Fruit fly (Drosophila melanogaster) whole organism, wandering third instar larva: ENCODE measurements around the gene CG31528.

Experiments used
- Abd-B ChIP-seq: fragments of >200 bp; optimal IDR thresholded peaks from 2 replicates; lab custom pipeline; 2017; ENCODE audit warnings: missing biosample characterization, missing genetic modification characterization
- CG32264 ChIP-seq: fragments of 200-800 bp; sonication (Bioruptor generic); optimal IDR thresholded peaks from 2 replicates; lab custom pipeline; 2016; ENCODE audit warnings: missing biosample characterization, missing genetic modification characterization
- CG9705 ChIP-seq: fragments of 200-800 bp; sonication (Bioruptor generic); optimal IDR thresholded peaks from 2 replicates; lab custom pipeline; 2018; ENCODE audit warnings: missing biosample characterization, mild to moderate bottlenecking, missing genetic modification characterization
- CrebA ChIP-seq: fragments of 200-800 bp; sonication (Bioruptor generic); optimal IDR thresholded peaks from 2 replicates; lab custom pipeline; 2016; ENCODE audit warnings: missing biosample characterization, mild to moderate bottlenecking, missing genetic modification characterization, borderline replicate concordance
- Dfd ChIP-seq: fragments of >200 bp; optimal IDR thresholded peaks from 2 replicates; lab custom pipeline; 2017; ENCODE audit warnings: missing biosample characterization, missing genetic modification characterization
- Dif ChIP-seq: fragments of 200-275, 200-300 bp; sonication (Bioruptor generic); optimal IDR thresholded peaks from 2 replicates; lab custom pipeline; 2018; ENCODE audit warnings: missing biosample characterization, missing genetic modification characterization; ENCODE audit not compliant: partially characterized antibody
- HLH106 ChIP-seq: fragments of 200-800 bp; optimal IDR thresholded peaks from 3 replicates; lab custom pipeline; 2019; ENCODE audit warnings: missing biosample characterization, mild to moderate bottlenecking, missing genetic modification characterization, moderate library complexity
- Hnf4 ChIP-seq: fragments of 200-800 bp; sonication (Bioruptor generic); optimal IDR thresholded peaks from 2 replicates; lab custom pipeline; 2016; ENCODE audit warnings: missing biosample characterization, mild to moderate bottlenecking, missing genetic modification characterization
- Hr78 ChIP-seq: fragments of >200 bp; optimal IDR thresholded peaks from 2 replicates; lab custom pipeline; 2017; ENCODE audit warnings: missing biosample characterization, missing genetic modification characterization
- Hr83 ChIP-seq: fragments of 200-300 bp; sonication (Bioruptor generic); optimal IDR thresholded peaks from 2 replicates; lab custom pipeline; 2016; ENCODE audit warnings: missing biosample characterization, mild to moderate bottlenecking, missing genetic modification characterization, moderate library complexity; ENCODE audit not compliant: poor library complexity, severe bottlenecking
- Jra ChIP-seq: sonication (Bioruptor generic); optimal IDR thresholded peaks from 2 replicates; lab custom pipeline; 2016; ENCODE audit warnings: missing biosample characterization, missing genetic modification characterization
- Mio ChIP-seq: sonication (Bioruptor generic); optimal IDR thresholded peaks from 2 replicates; lab custom pipeline; 2016; ENCODE audit warnings: missing biosample characterization, missing genetic modification characterization
- Myc ChIP-seq: fragments of >200 bp; optimal IDR thresholded peaks from 2 replicates; lab custom pipeline; 2017
- N ChIP-seq: fragments of >200 bp; optimal IDR thresholded peaks from 2 replicates; lab custom pipeline; 2018; ENCODE audit warnings: missing biosample characterization, missing external identifiers, missing genetic modification characterization
- OdsH ChIP-seq: fragments of 200-800 bp; sonication (Bioruptor generic); optimal IDR thresholded peaks from 2 replicates; lab custom pipeline; 2016; ENCODE audit warnings: missing biosample characterization, mild to moderate bottlenecking, missing genetic modification characterization
- Rel ChIP-seq, 2 experiments: fragments of 200-800 bp; sonication (Bioruptor generic) in 1 of 2; optimal IDR thresholded peaks; 2 replicates in 1 of 2; 3 replicates in 1 of 2; lab custom pipeline; 2016 to 2019; ENCODE audit warnings: mild to moderate bottlenecking in 2 of 2, missing biosample characterization in 2 of 2, missing genetic modification characterization in 2 of 2, moderate library complexity in 1 of 2
- Sp1 ChIP-seq: fragments of 200-800 bp; sonication (Bioruptor generic); optimal IDR thresholded peaks from 3 replicates; lab custom pipeline; 2019; ENCODE audit warnings: missing biosample characterization, mild to moderate bottlenecking, missing genetic modification characterization, moderate library complexity
- Vsx2 ChIP-seq: fragments of 200-300, 225-300 bp; sonication (Bioruptor generic); optimal IDR thresholded peaks from 2 replicates; lab custom pipeline; 2018; ENCODE audit warnings: missing biosample characterization, missing genetic modification characterization; ENCODE audit not compliant: partially characterized antibody
- br ChIP-seq: fragments of 200-800 bp; sonication (Bioruptor generic); optimal IDR thresholded peaks from 2 replicates; lab custom pipeline; 2016; ENCODE audit warnings: missing biosample characterization, missing genetic modification characterization
- brk ChIP-seq: fragments of 200-800 bp; sonication (Bioruptor generic); optimal IDR thresholded peaks from 2 replicates; lab custom pipeline; 2016; ENCODE audit warnings: missing biosample characterization, mild to moderate bottlenecking, missing genetic modification characterization
- dl ChIP-seq, 2 experiments: fragments of 175-275, 200-275 bp in 1 of 2; fragments of 200-275 bp in 1 of 2; sonication (Bioruptor generic); optimal IDR thresholded peaks; lab custom pipeline; 2018; ENCODE audit warnings: mild to moderate bottlenecking in 2 of 2, missing biosample characterization in 2 of 2, missing genetic modification characterization in 2 of 2, moderate library complexity in 2 of 2; ENCODE audit not compliant: partially characterized antibody in 2 of 2, insufficient read depth in 1 of 2
- dmrt93B ChIP-seq: fragments of 200-800 bp; sonication (Bioruptor generic); optimal IDR thresholded peaks from 2 replicates; lab custom pipeline; 2018; ENCODE audit warnings: missing biosample characterization, mild to moderate bottlenecking, missing genetic modification characterization
- dsf ChIP-seq: sonication (Bioruptor generic); optimal IDR thresholded peaks from 2 replicates; lab custom pipeline; 2016; ENCODE audit warnings: missing biosample characterization, missing genetic modification characterization, borderline replicate concordance
- ey ChIP-seq: fragments of 200-800 bp; sonication (Bioruptor generic); optimal IDR thresholded peaks from 2 replicates; lab custom pipeline; 2016; ENCODE audit warnings: missing biosample characterization, missing genetic modification characterization
- foxo ChIP-seq, 2 experiments: fragments of 200-800 bp; sonication (Bioruptor generic); optimal IDR thresholded peaks; 2 replicates in 1 of 2; 3 replicates in 1 of 2; lab custom pipeline; 2016 to 2017; ENCODE audit warnings: missing biosample characterization in 2 of 2, missing genetic modification characterization in 2 of 2
- fru ChIP-seq: fragments of 200-800 bp; sonication (Bioruptor generic); optimal IDR thresholded peaks from 3 replicates; lab custom pipeline; 2016; ENCODE audit warnings: missing biosample characterization, mild to moderate bottlenecking, missing genetic modification characterization
- h ChIP-seq: fragments of 200-800 bp; sonication (Bioruptor generic); optimal IDR thresholded peaks from 3 replicates; lab custom pipeline; 2016; ENCODE audit warnings: missing biosample characterization, mild to moderate bottlenecking, missing genetic modification characterization
- jim ChIP-seq: fragments of 175-275, 200-325 bp; sonication (Bioruptor generic); optimal IDR thresholded peaks from 2 replicates; lab custom pipeline; 2016; ENCODE audit warnings: missing biosample characterization, mild to moderate bottlenecking, missing genetic modification characterization
- lola ChIP-seq: fragments of >200 bp; optimal IDR thresholded peaks from 2 replicates; lab custom pipeline; 2017; ENCODE audit warnings: missing biosample characterization, missing genetic modification characterization
- pan ChIP-seq: fragments of >200 bp; optimal IDR thresholded peaks from 2 replicates; lab custom pipeline; 2017
- psq ChIP-seq: fragments of 200-800 bp; sonication (Bioruptor generic); optimal IDR thresholded peaks from 3 replicates; lab custom pipeline; 2017; ENCODE audit warnings: missing biosample characterization, mild to moderate bottlenecking, missing genetic modification characterization, moderate library complexity
- rgr ChIP-seq: fragments of 200-800 bp; sonication (Bioruptor generic); optimal IDR thresholded peaks from 3 replicates; lab custom pipeline; 2016; ENCODE audit warnings: missing biosample characterization, mild to moderate bottlenecking, missing genetic modification characterization
- sage ChIP-seq: fragments of 200-800 bp; sonication (Bioruptor generic); optimal IDR thresholded peaks from 2 replicates; lab custom pipeline; 2016; ENCODE audit warnings: missing biosample characterization, mild to moderate bottlenecking, missing genetic modification characterization
- sv ChIP-seq: fragments of 200-800 bp; sonication (Bioruptor generic); optimal IDR thresholded peaks from 3 replicates; lab custom pipeline; 2016; ENCODE audit warnings: missing biosample characterization, missing genetic modification characterization
- tai ChIP-seq: sonication (Bioruptor generic); optimal IDR thresholded peaks from 2 replicates; lab custom pipeline; 2016; ENCODE audit warnings: missing biosample characterization, missing genetic modification characterization
- usp ChIP-seq: fragments of >200 bp; optimal IDR thresholded peaks from 2 replicates; lab custom pipeline; 2017; ENCODE audit warnings: missing biosample characterization, missing genetic modification characterization
- woc ChIP-seq: sonication (Bioruptor generic); optimal IDR thresholded peaks from 2 replicates; lab custom pipeline; 2016; ENCODE audit warnings: missing biosample characterization, mild to moderate bottlenecking, missing genetic modification characterization

The CG31528 gene

DNA sequence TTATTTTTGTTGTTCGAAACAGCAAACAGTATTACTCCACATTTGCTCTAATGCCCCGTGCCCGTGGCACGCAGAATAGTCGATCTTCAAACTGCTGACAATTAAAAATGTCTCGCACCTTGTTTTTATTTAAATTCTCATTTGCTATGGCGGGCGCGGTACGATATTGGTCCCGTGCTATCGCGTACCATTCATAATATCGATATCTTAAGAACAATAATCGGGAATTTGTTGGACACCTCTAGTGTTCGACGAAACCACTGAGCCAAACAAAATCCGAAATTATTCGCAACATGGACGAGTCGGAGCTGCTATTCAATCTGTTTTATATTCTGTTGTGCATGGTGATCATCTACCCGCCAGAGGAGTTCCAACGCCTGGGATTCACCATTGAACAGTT is 26.1 kb upstream of the CG31528 start, which contains the start of gene CG14646:
TSS of gene CG14646 (plus strand) at position 234 of the 400 bp plus-strand sequence.
- TF ChIP-seq rgr (GFP tag; lab: Kevin White, UChicago), result no peak
- TF ChIP-seq dl (GFP tag; optimal IDR thresholded peaks at IDR 0.05; lab: Kevin White, UChicago; ENCODE audit: insufficient read depth in 1 of 2, partially characterized antibody in 2 of 2), result no peak
- no peak for TF ChIP-seq jim (GFP tag; lab: Kevin White, UChicago)
- no peak for TF ChIP-seq br (GFP tag; lab: Kevin White, UChicago)
- no peak for TF ChIP-seq Rel (GFP tag; optimal IDR thresholded peaks at IDR 0.05; lab: Kevin White, UChicago)
- TF ChIP-seq Rel (tag; optimal IDR thresholded peaks at IDR 0.05; lab: Kevin White, UChicago), result peak; percentile 21
- no peak for TF ChIP-seq CG32264
- peak; percentile 67 for TF ChIP-seq Myc (lab: Kevin White, UChicago)
- TF ChIP-seq dsf (GFP tag; lab: Kevin White, UChicago), result no peak
- no peak for TF ChIP-seq sage (GFP tag; lab: Kevin White, UChicago)
- no peak for TF ChIP-seq h (GFP tag; lab: Kevin White, UChicago)
- no peak for TF ChIP-seq psq (GFP tag; lab: Kevin White, UChicago)
- peak; percentile 63 for TF ChIP-seq Hr83
- no peak for TF ChIP-seq Vsx2
- no peak for TF ChIP-seq sv (GFP tag; lab: Kevin White, UChicago)

DNA sequence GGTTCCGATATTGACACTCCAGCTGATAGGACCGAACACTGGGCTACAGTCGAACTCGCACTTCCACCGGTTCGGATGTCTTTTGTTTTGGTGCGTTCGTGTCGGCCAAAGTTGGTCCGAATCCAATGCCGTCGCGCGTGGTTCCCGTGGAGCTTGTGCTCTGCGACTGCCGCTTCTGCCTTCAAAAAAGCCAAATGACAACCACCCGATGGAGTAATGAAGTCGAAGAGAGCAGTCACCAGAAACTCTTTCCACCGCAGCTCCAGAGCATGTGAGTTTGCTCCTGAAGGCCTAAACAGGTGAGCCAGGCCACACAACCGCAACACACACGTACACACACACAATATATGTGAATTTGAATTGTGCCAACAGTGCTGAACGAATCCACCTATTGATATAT is 22.1 kb upstream of the CG31528 start, which contains the start of gene CG34112:
TSS of gene CG34112 (minus strand) at position 143 of the 400 bp plus-strand sequence.
- TF ChIP-seq Sp1 (GFP tag; lab: Kevin White, UChicago), result peak; percentile 11
- no peak for TF ChIP-seq Jra (GFP tag; lab: Kevin White, UChicago)
- TF ChIP-seq psq (GFP tag; lab: Kevin White, UChicago), result peak; percentile 8
- peak; percentile 17 for TF ChIP-seq Hnf4 (GFP tag; lab: Kevin White, UChicago)
- peak; percentile 37 to 72 for TF ChIP-seq dl (GFP tag; optimal IDR thresholded peaks at IDR 0.05; lab: Kevin White, UChicago; ENCODE audit: insufficient read depth in 1 of 2, partially characterized antibody in 2 of 2)
- TF ChIP-seq Abd-B (GFP tag; lab: Kevin White, UChicago), result no peak
- peak; percentile 73 for TF ChIP-seq Hr83
- TF ChIP-seq h (GFP tag; lab: Kevin White, UChicago), result peak; percentile 53
- no peak for TF ChIP-seq jim (GFP tag; lab: Kevin White, UChicago)
- peak; percentile 45 for TF ChIP-seq br (GFP tag; lab: Kevin White, UChicago)
- TF ChIP-seq Dif, result peak; percentile 80
- no peak for TF ChIP-seq CG32264
- TF ChIP-seq rgr (GFP tag; lab: Kevin White, UChicago), result peak; percentile 5
- TF ChIP-seq Rel (GFP tag; optimal IDR thresholded peaks at IDR 0.05; lab: Kevin White, UChicago), result no peak
- TF ChIP-seq Rel (tag; optimal IDR thresholded peaks at IDR 0.05; lab: Kevin White, UChicago), result peak; percentile 53

DNA sequence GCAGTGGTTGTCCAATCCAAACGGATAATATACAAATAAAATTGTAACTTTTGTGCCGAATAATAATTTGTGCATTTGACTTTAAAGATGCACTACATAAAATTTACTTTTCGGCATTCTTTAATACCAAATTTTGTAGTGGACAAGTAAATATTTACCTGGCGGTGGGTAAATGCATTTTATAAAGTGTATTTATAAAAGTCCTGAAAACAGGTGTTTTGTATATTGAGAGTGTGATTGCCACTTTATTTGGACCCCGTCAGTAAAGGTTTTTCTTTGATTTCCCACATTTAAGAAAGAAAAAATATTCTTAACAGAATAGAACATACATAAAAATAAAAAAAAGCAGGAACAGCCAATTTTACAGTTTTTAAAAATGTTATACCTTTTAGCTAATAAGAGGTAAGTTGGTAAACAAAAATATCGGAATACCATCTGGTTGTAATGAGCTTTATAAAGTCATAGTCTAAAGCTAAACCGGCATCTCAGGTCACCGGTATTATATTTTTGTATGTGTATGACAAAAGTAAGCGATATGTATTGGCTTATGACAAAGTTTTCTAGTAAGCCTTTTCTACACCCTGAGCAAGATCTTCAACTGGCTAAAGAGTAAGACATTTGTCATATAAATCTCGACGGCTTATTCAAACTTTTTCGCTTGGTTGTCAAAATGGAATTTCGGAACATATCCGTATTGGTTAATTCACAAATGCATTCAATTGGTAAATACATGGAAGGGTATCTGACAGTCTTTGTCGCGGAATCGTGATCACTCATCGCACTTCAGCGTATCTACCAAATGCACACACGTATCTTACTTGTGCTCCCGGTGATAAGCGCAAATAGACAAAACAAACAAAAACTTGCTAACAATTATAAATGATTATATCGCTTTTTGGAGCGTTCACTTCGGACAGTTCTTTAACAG is 21.3 kb upstream of the CG31528 start:
- TF ChIP-seq Dif (no peak), Myc (lab: Kevin White, UChicago) (peak; percentile 91), sv (GFP tag; lab: Kevin White, UChicago) (peak; percentile 68), lola (GFP tag; lab: Kevin White, UChicago) (no peak), brk (peak; percentile 69), rgr (GFP tag; lab: Kevin White, UChicago) (peak; percentile 96), Hr78 (GFP tag; lab: Kevin White, UChicago) (no peak), fru (GFP tag; lab: Kevin White, UChicago) (peak; percentile 95), CG32264 (peak; percentile 95), usp (GFP tag; lab: Kevin White, UChicago) (no peak), N (GFP tag; lab: Kevin White, UChicago) (no peak), foxo (GFP tag; optimal IDR thresholded peaks at IDR 0.05; lab: Kevin White, UChicago) (peak; percentile 94 to 96), tai (GFP tag; lab: Kevin White, UChicago) (no peak), Abd-B (GFP tag; lab: Kevin White, UChicago) (no peak), Dfd (GFP tag; lab: Kevin White, UChicago) (no peak), Mio (peak; percentile 71), ey (peak; percentile 97), CG9705 (GFP tag; lab: Kevin White, UChicago) (peak; percentile 20), Jra (GFP tag; lab: Kevin White, UChicago) (peak; percentile 62), psq (GFP tag; lab: Kevin White, UChicago) (peak; percentile 84), Sp1 (GFP tag; lab: Kevin White, UChicago) (peak; percentile 89), dl (GFP tag; optimal IDR thresholded peaks at IDR 0.05; lab: Kevin White, UChicago; ENCODE audit: insufficient read depth in 1 of 2, partially characterized antibody in 2 of 2) (no peak), OdsH (GFP tag; lab: Kevin White, UChicago) (peak; percentile 95), Hr83 (peak; percentile 53), sage (GFP tag; lab: Kevin White, UChicago) (peak; percentile 92), h (GFP tag; lab: Kevin White, UChicago) (peak; percentile 99), dsf (GFP tag; lab: Kevin White, UChicago) (peak; percentile 3), Hnf4 (GFP tag; lab: Kevin White, UChicago) (peak; percentile 94), Rel (GFP tag; optimal IDR thresholded peaks at IDR 0.05; lab: Kevin White, UChicago) (peak; percentile 79), Rel (tag; optimal IDR thresholded peaks at IDR 0.05; lab: Kevin White, UChicago) (peak; percentile 60), Vsx2 (no peak), br (GFP tag; lab: Kevin White, UChicago) (peak; percentile 95), HLH106 (tag; lab: Kevin White, UChicago) (peak; percentile 89), pan (lab: Kevin White, UChicago) (no peak), CrebA (GFP tag; lab: Kevin White, UChicago) (no peak), jim (GFP tag; lab: Kevin White, UChicago) (peak; percentile 43), dmrt93B (peak; percentile 80), woc (GFP tag; lab: Kevin White, UChicago) (peak; percentile 96)
